Fruit fly (Drosophila melanogaster) Kc167 (cell line): ENCODE measurements around the gene CG33293.

Source experiments
- Myc ChIP-seq: fragments of >200 bp; optimal IDR thresholded peaks from 2 replicates; lab custom pipeline; 2017; ENCODE audit warnings: missing external identifiers
- Sin3A ChIP-seq: fragments of >200 bp; optimal IDR thresholded peaks from 2 replicates; lab custom pipeline; 2018; ENCODE audit warnings: missing external identifiers
- h ChIP-seq: fragments of >200 bp; optimal IDR thresholded peaks from 3 replicates; lab custom pipeline; 2018; ENCODE audit warnings: missing external identifiers
- insv ChIP-seq: fragments of >200 bp; optimal IDR thresholded peaks from 3 replicates; lab custom pipeline; 2018; ENCODE audit warnings: missing external identifiers
- psq ChIP-seq: fragments of >200 bp; optimal IDR thresholded peaks from 2 replicates; lab custom pipeline; 2017; ENCODE audit warnings: missing external identifiers
- ttk ChIP-seq: sonication (Bioruptor generic); optimal IDR thresholded peaks from 2 replicates; lab custom pipeline; 2017; ENCODE audit warnings: missing external identifiers

Gene CG33293

DNA sequence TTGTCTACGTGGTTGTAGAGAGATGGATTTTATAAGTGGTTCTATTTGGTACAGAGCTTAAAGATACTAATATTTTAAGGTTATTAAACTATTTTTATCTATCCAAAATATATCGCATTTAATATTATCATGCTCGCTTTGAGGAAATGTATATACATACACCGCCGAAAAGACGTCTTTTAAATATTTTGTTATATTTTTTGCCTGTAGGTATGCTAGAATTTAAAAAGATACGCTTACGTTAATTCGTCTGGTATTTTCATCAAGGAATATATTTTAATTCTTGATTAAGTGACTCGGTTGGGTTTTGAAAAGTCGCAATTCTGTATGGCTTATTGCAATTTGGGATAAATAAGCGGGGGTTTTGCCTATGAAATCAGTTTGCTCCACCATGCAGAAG lies 28.0 kb upstream of the CG33293 start:
- TF ChIP-seq ttk (no peak), Myc (lab: Kevin White, UChicago) (no peak), psq (no peak), insv (lab: Kevin White, UChicago) (no peak), Sin3A (lab: Kevin White, UChicago) (no peak), h (lab: Kevin White, UChicago) (no peak)

DNA sequence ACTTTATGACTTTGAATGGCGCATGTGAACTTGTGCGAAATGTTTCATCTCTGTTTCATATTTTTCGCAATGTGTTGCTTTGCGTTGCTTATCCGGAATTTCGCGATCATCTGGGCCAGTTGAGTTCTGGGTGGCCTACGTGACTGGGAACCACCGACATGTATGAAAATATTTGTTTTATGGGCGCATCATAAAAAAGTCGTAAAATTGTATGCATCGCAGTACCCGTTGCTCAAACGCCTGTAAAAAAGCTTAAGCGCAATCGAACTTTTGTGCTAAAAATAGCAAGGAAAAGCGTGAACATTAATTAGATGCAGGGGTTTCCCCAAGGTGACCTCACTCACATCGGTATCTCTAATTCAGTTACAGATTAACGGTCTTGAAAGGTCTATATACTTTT lies 25.7 kb upstream of the CG33293 start:
- no peak for TF ChIP-seq Myc (lab: Kevin White, UChicago)
- no peak for TF ChIP-seq ttk
- no peak for TF ChIP-seq psq
- no peak for TF ChIP-seq Sin3A (lab: Kevin White, UChicago)
- no peak for TF ChIP-seq insv (lab: Kevin White, UChicago)
- TF ChIP-seq h (lab: Kevin White, UChicago), result no peak

- TF ChIP-seq ttk (no peak), Myc (lab: Kevin White, UChicago) (no peak), h (lab: Kevin White, UChicago) (no peak), psq (no peak), insv (lab: Kevin White, UChicago) (no peak), Sin3A (lab: Kevin White, UChicago) (no peak)
Observed at dm6 chr3R:5264251-5265098, 23.9 kb upstream of the CG33293 start.

- no peak for TF ChIP-seq Sin3A (lab: Kevin White, UChicago)
- no peak for TF ChIP-seq insv (lab: Kevin White, UChicago)
- TF ChIP-seq Myc (lab: Kevin White, UChicago), result no peak
- TF ChIP-seq h (lab: Kevin White, UChicago), result no peak
- no peak for TF ChIP-seq psq
- no peak for TF ChIP-seq ttk
Observed at dm6 chr3R:5263311-5264250, 23.0 kb upstream of the CG33293 start.

DNA sequence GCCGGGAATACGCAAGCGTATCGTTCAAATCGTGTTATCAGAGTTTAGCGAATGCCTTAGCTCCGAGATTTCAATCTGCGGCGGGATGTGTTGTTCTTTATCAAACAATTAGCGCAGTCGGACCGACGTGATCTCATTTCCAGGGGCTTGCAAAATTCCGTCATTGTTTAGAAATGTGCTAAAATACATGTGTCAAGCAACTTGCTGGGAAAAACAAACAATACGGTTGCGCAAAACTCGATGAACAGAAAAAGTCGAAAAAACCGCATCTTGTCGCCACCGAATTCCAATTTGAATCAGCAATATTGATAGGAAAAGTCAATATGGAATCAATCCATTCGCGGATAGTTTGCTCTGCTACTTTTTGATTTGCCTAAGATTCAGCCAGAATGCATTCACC lies 22.1 kb upstream of the CG33293 start, which contains the start of gene Tim17a2:
Gene Tim17a2 (minus strand): TSS at position 101 of the 400 bp plus-strand sequence.
- no peak for TF ChIP-seq Myc (lab: Kevin White, UChicago)
- TF ChIP-seq insv (lab: Kevin White, UChicago), result no peak
- no peak for TF ChIP-seq Sin3A (lab: Kevin White, UChicago)
- no peak for TF ChIP-seq h (lab: Kevin White, UChicago)
- no peak for TF ChIP-seq psq
- TF ChIP-seq ttk, result no peak

dm6 chr3R:5261996-5262535 lies 21.5 kb upstream of the CG33293 start:
- no peak for TF ChIP-seq insv (lab: Kevin White, UChicago)
- TF ChIP-seq psq, result no peak
- no peak for TF ChIP-seq ttk
- no peak for TF ChIP-seq Myc (lab: Kevin White, UChicago)
- no peak for TF ChIP-seq Sin3A (lab: Kevin White, UChicago)
- no peak for TF ChIP-seq h (lab: Kevin White, UChicago)

DNA sequence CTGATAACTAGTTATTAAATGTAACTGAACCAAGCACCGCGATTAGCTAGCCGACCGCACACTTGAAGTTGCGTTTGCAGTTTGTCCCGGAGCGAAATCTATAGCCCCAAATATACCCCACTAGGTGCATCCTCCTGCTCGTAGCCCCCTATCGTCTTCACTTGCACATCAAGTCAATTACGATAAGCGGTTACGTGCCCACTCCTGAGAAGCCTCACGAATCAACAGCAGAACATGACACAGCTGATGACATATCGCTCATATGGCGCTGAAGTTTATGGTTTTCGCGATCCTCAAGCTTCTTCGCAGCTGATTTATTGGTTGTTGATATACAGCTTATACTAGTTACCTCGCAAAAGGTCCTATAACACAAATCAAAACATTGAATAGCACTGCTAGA lies 20.7 kb upstream of the CG33293 start:
- TF ChIP-seq Myc (lab: Kevin White, UChicago) (no peak), h (lab: Kevin White, UChicago) (no peak), insv (lab: Kevin White, UChicago) (no peak), psq (no peak), Sin3A (lab: Kevin White, UChicago) (no peak), ttk (no peak)

- TF ChIP-seq Myc (lab: Kevin White, UChicago) (no peak), ttk (no peak), insv (lab: Kevin White, UChicago) (no peak), Sin3A (lab: Kevin White, UChicago) (no peak), h (lab: Kevin White, UChicago) (no peak), psq (no peak)
Observed at dm6 chr3R:5257147-5257487, 16.6 kb upstream of the CG33293 start.

DNA sequence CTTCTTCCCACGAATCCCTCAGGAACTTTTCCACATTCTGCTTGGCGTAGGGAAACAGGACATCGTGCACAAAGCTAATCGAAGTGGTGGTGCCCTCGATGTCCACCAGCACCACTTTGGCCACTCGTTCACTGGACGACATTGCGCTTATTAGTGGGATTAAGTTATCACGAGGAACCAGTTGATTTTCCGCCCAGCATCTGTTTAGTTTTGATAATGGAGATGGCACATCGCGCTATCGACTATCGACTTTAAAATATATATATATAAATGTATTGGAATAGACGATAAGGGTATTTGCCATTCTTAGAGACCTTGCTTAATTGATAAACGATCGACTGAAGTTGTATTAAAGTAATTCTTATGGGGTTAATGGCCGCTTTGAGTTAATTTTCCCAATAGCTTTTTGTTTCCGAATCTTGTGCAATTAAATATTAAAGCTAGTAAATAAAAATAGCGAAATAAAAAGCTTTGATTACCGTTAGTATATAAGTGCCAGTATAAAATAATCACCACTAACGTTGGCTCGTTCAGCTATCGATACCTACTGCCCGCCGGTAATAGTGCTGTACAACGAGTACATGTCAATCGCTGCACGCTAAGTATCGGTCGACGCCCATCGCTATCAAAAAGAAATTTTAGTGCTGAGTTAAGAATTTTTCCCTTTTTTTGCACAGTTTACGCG lies 16.1 kb upstream of the CG33293 start, which contains the start of the genes Enoph and Hph:
Gene Enoph (minus strand): TSS at position 220 of the 685 bp plus-strand sequence.
Gene Hph (plus strand): TSS at position 576 of the 685 bp plus-strand sequence.
- TF ChIP-seq h (lab: Kevin White, UChicago), result no peak
- no peak for TF ChIP-seq ttk
- TF ChIP-seq Sin3A (lab: Kevin White, UChicago), result no peak
- TF ChIP-seq psq, result no peak
- TF ChIP-seq Myc (lab: Kevin White, UChicago), result no peak
- TF ChIP-seq insv (lab: Kevin White, UChicago), result no peak

DNA sequence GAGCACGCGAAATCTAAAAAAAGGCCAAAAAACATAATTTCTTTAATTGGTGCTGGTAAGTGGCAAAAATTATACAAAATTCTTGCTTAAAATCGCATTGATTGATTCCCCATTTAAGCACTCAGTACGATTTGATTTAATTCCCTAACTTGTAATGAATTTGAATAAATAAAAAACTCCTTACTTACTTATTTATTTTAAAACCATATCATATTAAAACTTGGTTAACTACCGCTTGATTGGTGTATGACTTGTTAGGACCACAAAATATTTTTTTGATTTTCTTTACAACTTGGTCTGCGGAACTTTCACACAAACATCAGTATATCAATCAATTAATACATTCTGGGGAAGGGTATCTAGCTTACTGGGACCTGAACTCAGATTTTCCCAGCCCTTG lies 12.3 kb upstream of the CG33293 start, which contains the start of gene CG1113:
Gene CG1113 (plus strand): TSS at position 301 of the 400 bp plus-strand sequence.
- TF ChIP-seq insv (lab: Kevin White, UChicago) (no peak), h (lab: Kevin White, UChicago) (no peak), Sin3A (lab: Kevin White, UChicago) (no peak), psq (no peak), Myc (lab: Kevin White, UChicago) (no peak), ttk (no peak)
